Worm (Caenorhabditis elegans): ENCODE results near the gene C05D11.5.

ce11 chrIII:6419409-6419944 is 7.7 kb upstream of the C05D11.5 start, which contains the start of gene atgl-1:
- TF ChIP-seq T22C8.4 (GFP tag; IDR thresholded peaks at IDR 0.05) (no peak), cog-1 (tag; optimal IDR thresholded peaks at IDR 0.05) (no peak), ref-1 (GFP tag; conservative IDR thresholded peaks at IDR 0.05) (no peak), med-1 (GFP tag; optimal IDR thresholded peaks at IDR 0.05; ENCODE audit: insufficient read depth) (no peak), ztf-29 (GFP tag; IDR thresholded peaks at IDR 0.05) (no peak), ztf-23 (GFP tag; IDR thresholded peaks at IDR 0.05) (no peak)
